Worm (Caenorhabditis elegans) whole organism, young adult: ENCODE results near the gene C29F9.6.

Experiments used
- dpff-1 ChIP-seq: sonication (generic microtip); optimal IDR thresholded peaks from 2 replicates; lab custom pipeline; 2017; ENCODE audit warnings: mild to moderate bottlenecking, missing genetic modification characterization, missing compliant biosample characterization
- dpl-1 ChIP-seq: fragments of 150-350 bp; optimal IDR thresholded peaks from 2 replicates; lab custom pipeline; 2014; ENCODE audit warnings: missing biosample characterization, missing genetic modification reagents, missing genetic modification characterization
- nhr-27 ChIP-seq: fragments of 200-800 bp; sonication (Bioruptor generic); optimal IDR thresholded peaks from 2 replicates; lab custom pipeline; 2018; ENCODE audit warnings: mild to moderate bottlenecking, missing genetic modification characterization, moderate library complexity, missing compliant biosample characterization
- sdz-38 ChIP-seq: sonication (generic microtip); optimal IDR thresholded peaks from 2 replicates; lab custom pipeline; 2016; ENCODE audit warnings: missing genotype, missing genetic modification characterization, missing compliant biosample characterization
- sea-2 ChIP-seq: fragments of 200-800 bp; sonication (Bioruptor generic); IDR thresholded peaks from 2 replicates; pipeline ENCODE4 v1.3.6; 2022; ENCODE audit warnings: missing genetic modification characterization, missing compliant biosample characterization
- unc-130 ChIP-seq: sonication (generic microtip); optimal IDR thresholded peaks from 2 replicates; lab custom pipeline; 2016; ENCODE audit warnings: missing genetic modification reagents, missing genetic modification characterization, missing compliant biosample characterization

- no peak for TF ChIP-seq dpff-1 (tag; lab: Kevin White, UChicago)
- no peak for TF ChIP-seq sdz-38
- no peak for TF ChIP-seq nhr-27
- TF ChIP-seq dpl-1 (GFP tag; lab: Kevin White, UChicago): no peak
- TF ChIP-seq unc-130 (GFP tag; lab: Kevin White, UChicago): no peak
- TF ChIP-seq sea-2 (GFP tag; lab: Robert Waterston, UW): no peak
These were observed 27.5 kb upstream of the C29F9.6 start, which contains the start of the genes F54C4.4 and mrpl-40 for ce11 chrIII:87183-87582.
